Fruit fly (Drosophila melanogaster): Measurements from ENCODE around the gene Dhc93AB.

Dhc93AB gene

DNA sequence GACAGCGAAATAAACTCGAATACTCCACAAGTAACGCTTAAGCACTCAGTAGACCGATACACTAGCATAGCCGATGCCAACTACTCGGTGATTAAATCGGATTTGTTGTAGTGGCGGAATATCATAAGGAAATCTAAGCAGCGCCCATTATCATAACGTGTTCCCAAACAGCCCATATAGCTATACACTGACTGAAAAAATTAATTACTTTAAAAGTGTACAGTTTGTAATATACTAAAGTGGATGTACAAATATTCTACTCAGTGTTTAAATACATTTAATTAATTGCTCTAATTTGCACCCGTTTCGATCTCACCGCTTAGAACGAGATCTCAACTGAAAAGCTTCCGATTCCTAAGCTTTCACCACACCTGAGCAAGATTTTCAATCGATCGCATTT is 6.4 kb upstream of the Dhc93AB start, which contains the start of gene CG7079:
Gene CG7079 (minus strand): TSS at position 101 of the 400 bp plus-strand sequence.
- TF ChIP-seq CG12768 (GFP tag; optimal IDR thresholded peaks at IDR 0.05), result no peak
- no peak for TF ChIP-seq cnc (optimal IDR thresholded peaks at IDR 0.05)
- no peak for TF ChIP-seq Hr96 (GFP tag; optimal IDR thresholded peaks at IDR 0.05)
- no peak for TF ChIP-seq Clk (GFP tag; optimal IDR thresholded peaks at IDR 0.05)
- TF ChIP-seq tj (GFP tag; optimal IDR thresholded peaks at IDR 0.05), result no peak
- no peak for TF ChIP-seq CG14711 (tag; optimal IDR thresholded peaks at IDR 0.05)
- no peak for TF ChIP-seq cic (GFP tag; optimal IDR thresholded peaks at IDR 0.05)
- TF ChIP-seq CG5204 (GFP tag; optimal IDR thresholded peaks at IDR 0.05), result no peak
- TF ChIP-seq bab1 (GFP tag; optimal IDR thresholded peaks at IDR 0.05), result no peak
- no peak for TF ChIP-seq CG7101 (tag; optimal IDR thresholded peaks at IDR 0.05)
- TF ChIP-seq kay (GFP tag; ENCODE audit: borderline replicate concordance), result no peak
- TF ChIP-seq CG33017 (tag; optimal IDR thresholded peaks at IDR 0.05), result no peak
- no peak for TF ChIP-seq CG1620 (GFP tag; optimal IDR thresholded peaks at IDR 0.05)
- TF ChIP-seq ovo (GFP tag; optimal IDR thresholded peaks at IDR 0.05), result no peak
- no peak for TF ChIP-seq CG7045 (GFP tag; optimal IDR thresholded peaks at IDR 0.05)
- TF ChIP-seq Mnt (GFP tag; optimal IDR thresholded peaks at IDR 0.05), result no peak
- TF ChIP-seq toe (GFP tag; optimal IDR thresholded peaks at IDR 0.05), result no peak
- no peak for TF ChIP-seq Crg-1 (GFP tag; optimal IDR thresholded peaks at IDR 0.05)
- no peak for TF ChIP-seq CG11617 (GFP tag; optimal IDR thresholded peaks at IDR 0.05)

DNA sequence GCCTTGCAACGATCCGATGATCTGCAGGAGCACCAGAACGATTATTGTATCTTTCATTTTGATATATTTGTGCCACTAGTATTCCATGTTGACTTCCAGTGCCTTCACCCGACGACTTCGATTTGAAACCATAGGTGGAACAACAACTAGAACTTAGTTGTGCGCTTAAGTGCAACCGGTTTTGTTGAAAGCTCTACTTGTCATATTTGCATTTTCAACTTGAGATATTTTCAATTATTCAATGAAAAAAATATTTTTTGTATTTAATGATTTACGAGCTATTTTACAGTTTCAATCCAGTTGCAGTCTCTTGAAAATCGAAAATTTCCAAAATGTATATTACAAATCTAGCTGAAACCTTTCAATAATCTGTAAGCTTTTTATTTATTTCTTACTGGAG is 4.6 kb upstream of the Dhc93AB start, which contains the start of gene CG31207:
Gene CG31207 (minus strand): TSS at position 101 of the 400 bp plus-strand sequence.
- TF ChIP-seq CG1620 (GFP tag; optimal IDR thresholded peaks at IDR 0.05), result no peak

DNA sequence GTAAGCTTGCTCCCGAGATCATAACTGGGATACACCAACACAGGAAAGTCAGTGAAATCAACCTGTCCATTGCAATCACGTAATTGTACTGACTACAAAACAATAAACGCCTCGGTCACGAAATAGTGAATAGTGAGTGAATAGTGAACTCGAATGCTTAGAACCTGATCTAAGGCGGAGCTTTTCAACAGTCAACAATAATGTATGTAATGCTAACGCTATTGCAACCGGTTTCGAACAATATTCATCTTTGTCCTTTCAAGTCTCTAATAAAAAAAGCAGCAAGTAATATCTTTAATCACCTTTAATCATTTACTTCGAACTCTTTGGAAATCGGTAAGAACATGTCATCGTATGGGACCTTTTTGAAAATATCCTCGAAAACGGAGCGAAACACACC is 3.4 kb upstream of the Dhc93AB start, which contains the start of gene CG31189:
Gene CG31189 (minus strand): TSS at position 101 of the 400 bp plus-strand sequence.
- TF ChIP-seq toe (GFP tag; optimal IDR thresholded peaks at IDR 0.05) (no peak), CG1620 (GFP tag; optimal IDR thresholded peaks at IDR 0.05) (no peak), pad (GFP tag; optimal IDR thresholded peaks at IDR 0.05) (no peak), CG5204 (GFP tag; optimal IDR thresholded peaks at IDR 0.05) (no peak), cnc (optimal IDR thresholded peaks at IDR 0.05) (no peak), tj (GFP tag; optimal IDR thresholded peaks at IDR 0.05) (no peak), CG7101 (tag; optimal IDR thresholded peaks at IDR 0.05) (no peak), bab1 (GFP tag; optimal IDR thresholded peaks at IDR 0.05) (no peak), Hr96 (GFP tag; optimal IDR thresholded peaks at IDR 0.05) (no peak), ovo (GFP tag; optimal IDR thresholded peaks at IDR 0.05) (no peak), Clk (GFP tag; optimal IDR thresholded peaks at IDR 0.05) (no peak), kay (GFP tag; ENCODE audit: borderline replicate concordance) (no peak), CG14711 (tag; optimal IDR thresholded peaks at IDR 0.05) (no peak), CG11617 (GFP tag; optimal IDR thresholded peaks at IDR 0.05) (no peak), CG33017 (tag; optimal IDR thresholded peaks at IDR 0.05) (no peak), Crg-1 (GFP tag; optimal IDR thresholded peaks at IDR 0.05) (no peak)

DNA sequence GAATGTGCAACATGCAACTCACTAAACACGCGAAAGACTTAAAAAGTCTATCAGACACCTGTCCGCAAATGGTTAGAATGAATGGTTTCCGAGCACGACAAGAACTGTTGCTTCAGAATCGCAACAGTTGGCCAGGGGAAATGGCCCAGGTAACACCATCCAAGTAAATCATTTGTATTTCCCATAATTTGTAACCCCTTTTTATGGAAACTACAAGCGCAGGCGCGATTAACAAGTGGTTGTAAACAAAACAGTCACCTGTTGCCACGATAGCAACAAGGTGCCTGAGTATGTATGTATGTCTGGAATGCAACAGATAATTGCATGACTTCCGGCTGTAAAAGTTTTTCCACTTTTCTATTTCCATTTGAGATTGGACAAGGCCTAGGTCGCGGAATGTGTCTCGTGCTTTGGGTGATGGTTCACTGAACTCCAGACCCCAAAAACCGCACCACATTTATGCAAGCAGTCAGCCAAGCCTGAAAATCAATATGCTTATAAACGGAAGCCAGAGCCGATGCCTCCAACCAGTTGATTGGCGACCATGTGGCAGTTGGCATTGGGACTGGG is 1.3 kb upstream of the Dhc93AB start, which contains the start of gene CG12278:
Gene CG12278 (plus strand): TSS at position 520 of the 570 bp plus-strand sequence.
- TF ChIP-seq kay (GFP tag; ENCODE audit: borderline replicate concordance), result no peak
- TF ChIP-seq CG7045 (GFP tag; optimal IDR thresholded peaks at IDR 0.05), result no peak
- no peak for TF ChIP-seq tj (GFP tag; optimal IDR thresholded peaks at IDR 0.05)
- peak; percentile 72 for TF ChIP-seq pad (GFP tag; optimal IDR thresholded peaks at IDR 0.05)

DNA sequence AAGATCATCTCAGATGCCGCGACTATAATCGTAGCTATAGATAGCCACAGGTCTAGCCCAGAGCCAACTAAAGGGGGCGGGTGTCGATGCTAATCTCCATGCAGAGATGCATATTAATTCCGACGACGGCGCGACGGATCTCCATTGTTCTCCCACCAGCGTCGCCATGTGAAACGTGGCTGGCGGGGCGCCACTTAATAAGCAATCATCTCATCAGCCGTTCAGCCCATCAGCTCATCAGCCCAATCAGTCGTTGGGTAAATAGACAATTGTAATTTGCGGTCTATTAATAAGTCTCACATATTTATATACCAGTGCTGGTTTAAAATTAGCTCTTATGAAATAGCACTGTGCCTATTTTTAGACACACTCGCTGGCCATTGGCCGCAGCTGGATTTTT is 16.8 kb downstream of the Dhc93AB start:
- no peak for TF ChIP-seq CG12768 (GFP tag; optimal IDR thresholded peaks at IDR 0.05)
- no peak for TF ChIP-seq CG7045 (GFP tag; optimal IDR thresholded peaks at IDR 0.05)
- no peak for TF ChIP-seq toe (GFP tag; optimal IDR thresholded peaks at IDR 0.05)
- no peak for TF ChIP-seq CG7101 (tag; optimal IDR thresholded peaks at IDR 0.05)

DNA sequence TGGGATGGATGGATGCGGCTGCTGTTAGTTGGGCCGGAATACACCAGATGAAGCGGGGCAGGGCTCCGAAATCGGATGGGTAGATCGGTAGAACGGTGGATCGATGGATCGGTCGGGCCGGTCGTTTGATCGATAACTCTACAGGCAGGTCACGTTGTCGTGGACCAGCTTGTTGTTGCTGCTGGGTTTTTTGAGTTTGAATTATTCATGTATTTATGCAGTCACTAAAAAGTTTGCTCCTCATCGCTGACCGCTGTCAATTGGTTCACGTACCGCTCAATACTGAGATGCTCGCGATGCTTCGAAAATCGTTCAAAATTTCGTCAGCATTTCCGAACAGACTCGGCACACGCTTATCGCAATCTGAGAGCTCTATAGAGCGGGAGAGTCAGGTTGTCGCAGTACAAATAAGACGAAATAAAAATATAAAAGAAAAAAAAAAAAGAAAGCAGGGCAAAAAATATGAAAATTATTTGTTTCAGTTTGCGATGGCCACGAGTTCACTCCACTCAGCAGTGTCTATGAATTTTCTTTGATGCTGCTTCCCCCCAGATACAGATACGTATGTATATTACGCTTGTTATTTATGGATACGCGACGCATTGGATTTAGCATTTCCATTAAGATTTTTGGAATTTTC is 18.3 kb downstream of the Dhc93AB start, which contains the start of gene peg:
Gene peg (minus strand): TSS at position 262 of the 640 bp plus-strand sequence.
- TF ChIP-seq cnc (optimal IDR thresholded peaks at IDR 0.05) (no peak), Mnt (GFP tag; optimal IDR thresholded peaks at IDR 0.05) (no peak), Hr96 (GFP tag; optimal IDR thresholded peaks at IDR 0.05) (peak; percentile 0), CG14711 (tag; optimal IDR thresholded peaks at IDR 0.05) (no peak), CG7045 (GFP tag; optimal IDR thresholded peaks at IDR 0.05) (no peak), CG1620 (GFP tag; optimal IDR thresholded peaks at IDR 0.05) (no peak), CG11617 (GFP tag; optimal IDR thresholded peaks at IDR 0.05) (no peak), ovo (GFP tag; optimal IDR thresholded peaks at IDR 0.05) (no peak), CG12768 (GFP tag; optimal IDR thresholded peaks at IDR 0.05) (peak; percentile 39), kay (GFP tag; ENCODE audit: borderline replicate concordance) (no peak), tj (GFP tag; optimal IDR thresholded peaks at IDR 0.05) (peak; percentile 6), CG7101 (tag; optimal IDR thresholded peaks at IDR 0.05) (no peak), toe (GFP tag; optimal IDR thresholded peaks at IDR 0.05) (no peak), CG5204 (GFP tag; optimal IDR thresholded peaks at IDR 0.05) (no peak), bab1 (GFP tag; optimal IDR thresholded peaks at IDR 0.05) (no peak), cic (GFP tag; optimal IDR thresholded peaks at IDR 0.05) (peak; percentile 16), CG33017 (tag; optimal IDR thresholded peaks at IDR 0.05) (peak; percentile 24), pad (GFP tag; optimal IDR thresholded peaks at IDR 0.05) (no peak), Crg-1 (GFP tag; optimal IDR thresholded peaks at IDR 0.05) (no peak), Clk (GFP tag; optimal IDR thresholded peaks at IDR 0.05) (no peak)

Measured in whole organism, adult.